Worm (Caenorhabditis elegans) whole organism, L2 larva: ENCODE measurements around the gene polk-1.

ENCODE experiments used
- C34F6.9 ChIP-seq: fragments of 150-350 bp; optimal IDR thresholded peaks from 2 replicates; lab custom pipeline; 2014; ENCODE audit warnings: missing biosample characterization, missing genetic modification characterization
- R02D3.7 ChIP-seq: fragments of 150-350 bp; optimal IDR thresholded peaks from 2 replicates; lab custom pipeline; 2014; ENCODE audit warnings: missing biosample characterization, missing genetic modification characterization
- Y55F3AM.14 ChIP-seq: fragments of 200-800 bp; sonication (Bioruptor generic); optimal IDR thresholded peaks from 2 replicates; lab custom pipeline; 2018; ENCODE audit warnings: mild to moderate bottlenecking, missing genetic modification characterization, missing compliant biosample characterization
- ZK546.5 ChIP-seq: sonication (generic microtip); optimal IDR thresholded peaks from 2 replicates; lab custom pipeline; 2017; ENCODE audit warnings: missing biosample characterization, missing genetic modification characterization
- alr-1 ChIP-seq: fragments of 150-350 bp; optimal IDR thresholded peaks from 2 replicates; lab custom pipeline; 2014; ENCODE audit warnings: missing biosample characterization, missing genetic modification characterization
- aly-2 ChIP-seq: fragments of 150-350 bp; optimal IDR thresholded peaks from 2 replicates; lab custom pipeline; 2014; ENCODE audit warnings: missing biosample characterization, missing genetic modification characterization
- blmp-1 ChIP-seq: sonication (generic microtip); optimal IDR thresholded peaks from 2 replicates; lab custom pipeline; 2017; ENCODE audit warnings: missing genetic modification characterization, mild to moderate bottlenecking, missing compliant biosample characterization, antibody characterized with exemption, moderate library complexity; ENCODE audit not compliant: insufficient read depth
- ceh-16 ChIP-seq: fragments of 150-350 bp; optimal IDR thresholded peaks from 2 replicates; lab custom pipeline; 2014; ENCODE audit warnings: missing biosample characterization, missing genetic modification characterization
- ceh-82 ChIP-seq: fragments of 150-350 bp; optimal IDR thresholded peaks from 2 replicates; lab custom pipeline; 2014; ENCODE audit warnings: missing biosample characterization, missing genetic modification characterization
- crh-2 ChIP-seq: sonication (generic microtip); optimal IDR thresholded peaks from 2 replicates; lab custom pipeline; 2017; ENCODE audit warnings: missing biosample characterization, missing genetic modification characterization
- dmd-4 ChIP-seq: sonication (generic microtip); optimal IDR thresholded peaks from 2 replicates; lab custom pipeline; 2017; ENCODE audit warnings: missing biosample characterization, missing genetic modification characterization
- egl-27 ChIP-seq: sonication (generic microtip); optimal IDR thresholded peaks from 3 replicates; lab custom pipeline; 2017; ENCODE audit warnings: missing biosample characterization, missing genetic modification reagents, missing genetic modification characterization
- fos-1 ChIP-seq: fragments of 150-350 bp; optimal IDR thresholded peaks from 2 replicates; lab custom pipeline; 2014; ENCODE audit warnings: missing biosample characterization, missing genetic modification characterization
- lin-11 ChIP-seq: fragments of 150-350 bp; sonication (generic microtip); optimal IDR thresholded peaks from 2 replicates; lab custom pipeline; 2014; ENCODE audit warnings: missing biosample characterization, missing genetic modification characterization, inconsistent platforms, mixed read lengths
- lin-13 ChIP-seq: fragments of 150-350 bp; optimal IDR thresholded peaks from 2 replicates; lab custom pipeline; 2014; ENCODE audit warnings: missing biosample characterization, missing genetic modification reagents, missing genetic modification characterization
- lin-39 ChIP-seq: fragments of 150-350 bp; optimal IDR thresholded peaks from 2 replicates; lab custom pipeline; 2014; ENCODE audit warnings: missing biosample characterization, missing genetic modification reagents, missing genetic modification characterization
- mab-5 ChIP-seq: fragments of 150-350 bp; optimal IDR thresholded peaks from 2 replicates; lab custom pipeline; 2014; ENCODE audit warnings: missing biosample characterization, missing genetic modification characterization
- mbf-1 ChIP-seq: sonication (generic microtip); optimal IDR thresholded peaks from 2 replicates; lab custom pipeline; 2017; ENCODE audit warnings: missing biosample characterization, missing genetic modification characterization
- mdl-1 ChIP-seq, 2 experiments: fragments of 150-350 bp in 1 of 2; sonication (generic microtip) in 1 of 2; optimal IDR thresholded peaks; 2 replicates each; lab custom pipeline; 2017; ENCODE audit warnings: missing biosample characterization in 2 of 2, missing genetic modification characterization in 2 of 2
- nhr-10 ChIP-seq: sonication (generic microtip); optimal IDR thresholded peaks from 2 replicates; lab custom pipeline; 2017; ENCODE audit warnings: missing biosample characterization, missing genetic modification characterization
- nhr-11 ChIP-seq: fragments of 150-350 bp; optimal IDR thresholded peaks from 2 replicates; lab custom pipeline; 2014; ENCODE audit warnings: missing biosample characterization, missing genetic modification characterization
- nhr-12 ChIP-seq: fragments of 150-350 bp; optimal IDR thresholded peaks from 2 replicates; lab custom pipeline; 2014; ENCODE audit warnings: missing biosample characterization, missing genetic modification characterization
- nhr-129 ChIP-seq: fragments of 150-350 bp; optimal IDR thresholded peaks from 2 replicates; lab custom pipeline; 2014; ENCODE audit warnings: missing biosample characterization, missing genetic modification characterization
- nhr-21 ChIP-seq: fragments of 150-350 bp; optimal IDR thresholded peaks from 2 replicates; lab custom pipeline; 2014; ENCODE audit warnings: missing biosample characterization, missing genetic modification characterization
- nhr-237 ChIP-seq: fragments of 150-350 bp; optimal IDR thresholded peaks from 2 replicates; lab custom pipeline; 2014; ENCODE audit warnings: missing biosample characterization, missing genetic modification characterization
- nhr-6 ChIP-seq: fragments of 150-350 bp; optimal IDR thresholded peaks from 2 replicates; lab custom pipeline; 2014; ENCODE audit warnings: missing biosample characterization, missing genetic modification characterization
- nhr-77 ChIP-seq: fragments of 150-350 bp; optimal IDR thresholded peaks from 2 replicates; lab custom pipeline; 2014; ENCODE audit warnings: missing biosample characterization, missing genetic modification characterization
- sem-4 ChIP-seq: fragments of 150-350 bp; optimal IDR thresholded peaks from 2 replicates; lab custom pipeline; 2014; ENCODE audit warnings: missing biosample characterization, missing genetic modification reagents, missing genetic modification characterization
- skn-1 ChIP-seq: sonication (generic microtip); optimal IDR thresholded peaks from 2 replicates; lab custom pipeline; 2017; ENCODE audit warnings: missing biosample characterization, missing genetic modification characterization
- sma-3 ChIP-seq: sonication (generic microtip); optimal IDR thresholded peaks from 2 replicates; lab custom pipeline; 2016; ENCODE audit warnings: missing genetic modification reagents, missing genetic modification characterization, missing compliant biosample characterization
- snpc-4 ChIP-seq: fragments of 150-350 bp; optimal IDR thresholded peaks from 2 replicates; lab custom pipeline; 2014; ENCODE audit warnings: missing biosample characterization, missing genetic modification characterization
- unc-39 ChIP-seq: fragments of 150-350 bp; optimal IDR thresholded peaks from 2 replicates; lab custom pipeline; 2014; ENCODE audit warnings: missing biosample characterization, missing genetic modification characterization
- unc-55 ChIP-seq: fragments of 150-350 bp; sonication (generic microtip); optimal IDR thresholded peaks from 3 replicates; lab custom pipeline; 2014; ENCODE audit warnings: missing biosample characterization, missing genetic modification reagents, missing genetic modification characterization
- unc-62 ChIP-seq: fragments of 150-350 bp; optimal IDR thresholded peaks from 2 replicates; lab custom pipeline; 2014; ENCODE audit warnings: missing biosample characterization, missing genetic modification reagents, missing genetic modification characterization
- zag-1 ChIP-seq: fragments of 150-350 bp; optimal IDR thresholded peaks from 2 replicates; lab custom pipeline; 2014; ENCODE audit warnings: missing biosample characterization, missing genetic modification characterization
- ztf-11 ChIP-seq: sonication (generic microtip); optimal IDR thresholded peaks from 2 replicates; lab custom pipeline; 2017; ENCODE audit warnings: missing biosample characterization, missing genetic modification characterization
- ztf-4 ChIP-seq: fragments of 150-350 bp; optimal IDR thresholded peaks from 2 replicates; lab custom pipeline; 2014; ENCODE audit warnings: missing biosample characterization, missing genetic modification characterization

The polk-1 gene

DNA sequence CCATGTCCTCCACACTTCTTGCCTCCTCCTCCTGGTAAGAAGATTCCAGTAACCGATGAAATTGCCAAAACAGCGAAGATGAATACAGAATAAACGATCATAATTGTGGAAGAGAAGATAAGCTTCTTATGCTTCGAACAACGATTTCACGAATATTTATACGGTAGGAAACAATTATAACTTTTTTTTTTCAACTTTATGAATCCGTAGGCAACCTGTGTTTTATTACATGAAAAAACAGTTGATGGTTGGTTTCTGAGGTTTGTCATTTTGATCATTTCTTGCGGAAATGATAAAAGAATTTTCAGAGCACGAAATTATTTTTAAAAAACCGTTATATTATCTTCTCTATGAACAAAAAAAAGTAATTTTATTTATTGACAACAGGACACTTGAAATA lies 37.5 kb downstream of the polk-1 start, which contains the start of gene fipr-16:
TSS of gene fipr-16 (minus strand) at position 101 of the 400 bp plus-strand sequence.
- TF ChIP-seq ztf-11 (tag; lab: Kevin White, UChicago) = no peak
- no peak for TF ChIP-seq unc-39 (tag; lab: Kevin White, UChicago)
- no peak for TF ChIP-seq blmp-1 (tag; lab: Kevin White, UChicago)
- TF ChIP-seq fos-1 (tag; lab: Kevin White, UChicago) = no peak
- no peak for TF ChIP-seq nhr-11 (tag; lab: Kevin White, UChicago)
- TF ChIP-seq nhr-10 (tag; lab: Kevin White, UChicago) = no peak
- TF ChIP-seq mbf-1 (tag; lab: Kevin White, UChicago) = no peak
- TF ChIP-seq sem-4 (tag; lab: Kevin White, UChicago) = no peak
- TF ChIP-seq nhr-237 (tag; lab: Kevin White, UChicago) = no peak
- no peak for TF ChIP-seq snpc-4
- TF ChIP-seq nhr-129 = no peak
- TF ChIP-seq mab-5 (tag; lab: Kevin White, UChicago) = no peak
- TF ChIP-seq lin-13 = no peak
- TF ChIP-seq zag-1 (tag; lab: Kevin White, UChicago) = no peak
- no peak for TF ChIP-seq nhr-77
- no peak for TF ChIP-seq ceh-82 (tag; lab: Kevin White, UChicago)
- no peak for TF ChIP-seq C34F6.9 (tag; lab: Kevin White, UChicago)
- TF ChIP-seq lin-11 = no peak
- no peak for TF ChIP-seq sma-3 (GFP tag; lab: Kevin White, UChicago)
- TF ChIP-seq Y55F3AM.14 (GFP tag; lab: Kevin White, UChicago) = no peak

- TF ChIP-seq mdl-1 (tag; optimal IDR thresholded peaks at IDR 0.05; lab: Kevin White, UChicago) (no peak), mbf-1 (tag; lab: Kevin White, UChicago) (no peak), C34F6.9 (tag; lab: Kevin White, UChicago) (no peak), aly-2 (tag; lab: Kevin White, UChicago) (no peak), mab-5 (tag; lab: Kevin White, UChicago) (no peak), dmd-4 (no peak), ztf-4 (tag; lab: Kevin White, UChicago) (no peak), ztf-11 (tag; lab: Kevin White, UChicago) (no peak)
Measured at ce11 chrIII:8589195-8589594, 39.2 kb downstream of the polk-1 start, which contains the start of gene fip-3. fip-3 (minus strand) TSS chrIII:8589488.

DNA sequence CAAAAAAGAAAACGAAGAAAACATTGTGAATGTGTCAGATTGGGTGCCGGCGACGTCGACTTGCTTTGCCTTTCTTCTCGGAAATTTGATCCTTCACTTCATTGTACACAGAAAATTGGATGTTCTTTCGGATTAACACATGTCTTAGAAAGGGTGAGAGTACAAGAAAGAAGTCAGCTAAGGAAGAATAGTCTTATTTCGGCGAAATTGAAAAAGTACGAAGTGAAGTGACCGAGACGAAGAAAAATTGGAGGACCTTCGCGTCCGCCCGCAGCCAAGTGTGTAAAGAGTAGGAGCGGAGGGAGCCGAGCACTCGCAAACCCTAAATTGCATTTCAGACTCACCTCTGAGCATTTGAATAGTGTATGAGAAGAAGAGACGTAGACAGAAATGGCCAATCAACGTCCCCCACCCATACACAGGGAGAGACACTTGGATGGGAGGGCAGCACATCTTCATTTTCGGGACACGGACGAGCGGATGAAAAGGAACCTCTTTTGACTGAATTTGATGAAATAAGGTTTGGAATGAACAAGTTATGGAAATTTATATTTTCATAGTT lies 39.7 kb downstream of the polk-1 start, which contains the start of gene glr-1:
TSS of gene glr-1 (minus strand) at position 51 of the 562 bp plus-strand sequence.
- TF ChIP-seq unc-39 (tag; lab: Kevin White, UChicago) = no peak
- no peak for TF ChIP-seq R02D3.7 (tag; lab: Kevin White, UChicago)
- TF ChIP-seq lin-13 = no peak
- TF ChIP-seq aly-2 (tag; lab: Kevin White, UChicago) = no peak
- no peak for TF ChIP-seq nhr-21 (tag; lab: Kevin White, UChicago)
- no peak for TF ChIP-seq unc-55 (GFP tag; lab: Kevin White, UChicago)
- TF ChIP-seq crh-2 = no peak
- TF ChIP-seq ztf-11 (tag; lab: Kevin White, UChicago) = no peak
- TF ChIP-seq egl-27 (tag; lab: Kevin White, UChicago) = no peak
- TF ChIP-seq nhr-237 (tag; lab: Kevin White, UChicago) = no peak
- TF ChIP-seq nhr-11 (tag; lab: Kevin White, UChicago) = no peak
- no peak for TF ChIP-seq nhr-6 (tag; lab: Kevin White, UChicago)
- no peak for TF ChIP-seq nhr-77
- TF ChIP-seq ZK546.5 (tag; lab: Kevin White, UChicago) = no peak
- no peak for TF ChIP-seq lin-39 (tag; lab: Kevin White, UChicago)
- TF ChIP-seq fos-1 (tag; lab: Kevin White, UChicago) = no peak
- no peak for TF ChIP-seq alr-1 (tag; lab: Kevin White, UChicago)
- no peak for TF ChIP-seq ceh-16
- no peak for TF ChIP-seq nhr-129
- no peak for TF ChIP-seq mbf-1 (tag; lab: Kevin White, UChicago)

- TF ChIP-seq unc-62 (GFP tag; lab: Kevin White, UChicago) = no peak
- no peak for TF ChIP-seq blmp-1 (tag; lab: Kevin White, UChicago)
- no peak for TF ChIP-seq R02D3.7 (tag; lab: Kevin White, UChicago)
- no peak for TF ChIP-seq skn-1 (tag; lab: Kevin White, UChicago)
- TF ChIP-seq nhr-12 = no peak
- no peak for TF ChIP-seq dmd-4
Measured at ce11 chrIII:8580802-8581201, 47.6 kb downstream of the polk-1 start, which contains the start of gene doxa-1. doxa-1 (plus strand) TSS chrIII:8581102.
